Fruit fly (Drosophila melanogaster) whole organism, wandering third instar larva: ENCODE data around the gene Acp62F.

Experiments used
- HLH106 ChIP-seq: fragments of 200-800 bp; optimal IDR thresholded peaks from 3 replicates; lab custom pipeline; 2019; ENCODE audit warnings: missing biosample characterization, mild to moderate bottlenecking, missing genetic modification characterization, moderate library complexity
- Hr83 ChIP-seq: fragments of 200-300 bp; sonication (Bioruptor generic); optimal IDR thresholded peaks from 2 replicates; lab custom pipeline; 2016; ENCODE audit warnings: missing biosample characterization, mild to moderate bottlenecking, missing genetic modification characterization, moderate library complexity; ENCODE audit not compliant: poor library complexity, severe bottlenecking
- Vsx2 ChIP-seq: fragments of 200-300, 225-300 bp; sonication (Bioruptor generic); optimal IDR thresholded peaks from 2 replicates; lab custom pipeline; 2018; ENCODE audit warnings: missing biosample characterization, missing genetic modification characterization; ENCODE audit not compliant: partially characterized antibody
- brk ChIP-seq: fragments of 200-800 bp; sonication (Bioruptor generic); optimal IDR thresholded peaks from 2 replicates; lab custom pipeline; 2016; ENCODE audit warnings: missing biosample characterization, mild to moderate bottlenecking, missing genetic modification characterization
- ey ChIP-seq: fragments of 200-800 bp; sonication (Bioruptor generic); optimal IDR thresholded peaks from 2 replicates; lab custom pipeline; 2016; ENCODE audit warnings: missing biosample characterization, missing genetic modification characterization
- h ChIP-seq: fragments of 200-800 bp; sonication (Bioruptor generic); optimal IDR thresholded peaks from 3 replicates; lab custom pipeline; 2016; ENCODE audit warnings: missing biosample characterization, mild to moderate bottlenecking, missing genetic modification characterization
- pan ChIP-seq: fragments of >200 bp; optimal IDR thresholded peaks from 2 replicates; lab custom pipeline; 2017
- psq ChIP-seq: fragments of 200-800 bp; sonication (Bioruptor generic); optimal IDR thresholded peaks from 3 replicates; lab custom pipeline; 2017; ENCODE audit warnings: missing biosample characterization, mild to moderate bottlenecking, missing genetic modification characterization, moderate library complexity
- tai ChIP-seq: sonication (Bioruptor generic); optimal IDR thresholded peaks from 2 replicates; lab custom pipeline; 2016; ENCODE audit warnings: missing biosample characterization, missing genetic modification characterization

DNA sequence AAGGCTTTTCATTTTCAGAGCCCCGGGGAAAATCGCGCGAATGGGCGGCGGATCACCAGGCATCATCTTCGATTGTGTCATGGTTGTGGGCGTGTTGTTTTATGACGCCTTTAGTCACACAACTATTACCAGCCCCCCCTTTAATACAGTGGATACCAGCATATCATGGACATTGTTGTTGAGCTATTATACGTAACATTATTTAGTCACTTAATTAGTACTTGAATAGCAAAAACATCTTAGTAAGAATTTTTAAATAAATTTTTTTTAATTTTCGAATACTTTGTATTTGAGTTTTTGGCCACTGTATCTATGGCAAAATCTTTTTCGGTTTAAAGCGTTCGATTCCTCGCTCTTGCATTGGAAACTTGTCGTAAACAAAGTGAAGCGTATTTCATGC, 24.2 kb downstream of the Acp62F start:
- TF ChIP-seq ey (GFP tag; lab: Kevin White, UChicago): no peak
- TF ChIP-seq tai (GFP tag; lab: Kevin White, UChicago): no peak
- no peak for TF ChIP-seq Hr83 (GFP tag; lab: Kevin White, UChicago)
- no peak for TF ChIP-seq h (GFP tag; lab: Kevin White, UChicago)
- TF ChIP-seq Vsx2 (GFP tag; lab: Kevin White, UChicago): no peak
- TF ChIP-seq HLH106 (tag; lab: Kevin White, UChicago): no peak
- no peak for TF ChIP-seq psq (GFP tag; lab: Kevin White, UChicago)
- no peak for TF ChIP-seq brk (GFP tag; lab: Kevin White, UChicago)
- TF ChIP-seq pan (lab: Kevin White, UChicago): no peak
